Fruit fly (Drosophila melanogaster) whole organism, embryonic: Measurements from ENCODE around the gene CG10576.

ENCODE experiments used
- Blimp-1 ChIP-seq: fragments of 200-800 bp; sonication (Bioruptor generic); optimal IDR thresholded peaks from 3 replicates; lab custom pipeline; 2018; ENCODE audit warnings: missing biosample characterization, missing genetic modification characterization, mild to moderate bottlenecking, moderate library complexity, missing genetic modification reagents
- CG1024 ChIP-seq: fragments of 200-800 bp; sonication (Bioruptor generic); IDR thresholded peaks from 2 replicates; pipeline ENCODE4 v1.3.6; 2022; ENCODE audit warnings: missing biosample characterization, missing genetic modification characterization
- CG10267 ChIP-seq: fragments of 200-800 bp; sonication (Bioruptor generic); optimal IDR thresholded peaks from 2 replicates; lab custom pipeline; 2018; ENCODE audit warnings: missing biosample characterization, mild to moderate bottlenecking, missing genetic modification characterization, moderate library complexity
- CG10959 ChIP-seq: fragments of 200-800 bp; sonication (Bioruptor generic); IDR thresholded peaks from 2 replicates; pipeline ENCODE4 v1.3.6; 2022; ENCODE audit warnings: missing biosample characterization, missing genetic modification characterization
- CG11093 ChIP-seq: fragments of 200-800 bp; sonication (Bioruptor generic); IDR thresholded peaks from 3 replicates; pipeline ENCODE4 v1.3.6; 2022; ENCODE audit warnings: missing biosample characterization, missing genetic modification characterization
- CG11398 ChIP-seq: fragments of 200-800 bp; sonication (Bioruptor generic); optimal IDR thresholded peaks from 2 replicates; lab custom pipeline; 2016; ENCODE audit warnings: missing biosample characterization, missing genetic modification characterization
- CG12299 ChIP-seq: fragments of 200-800 bp; sonication (Bioruptor generic); optimal IDR thresholded peaks from 2 replicates; lab custom pipeline; 2018; ENCODE audit warnings: missing biosample characterization, mild to moderate bottlenecking, missing genetic modification characterization
- CG13894 ChIP-seq: fragments of 200-800 bp; sonication (Bioruptor generic); optimal IDR thresholded peaks from 3 replicates; lab custom pipeline; 2018; ENCODE audit warnings: missing biosample characterization, mild to moderate bottlenecking, missing genetic modification characterization, moderate library complexity
- CG15514 ChIP-seq: fragments of 200-800 bp; sonication (Bioruptor generic); optimal IDR thresholded peaks from 3 replicates; lab custom pipeline; 2017; ENCODE audit warnings: missing biosample characterization, missing genetic modification characterization, mild to moderate bottlenecking, moderate library complexity, missing genetic modification reagents
- CG15601 ChIP-seq: fragments of 200-800 bp; sonication (Bioruptor generic); optimal IDR thresholded peaks from 3 replicates; lab custom pipeline; 2019; ENCODE audit warnings: missing biosample characterization, mild to moderate bottlenecking, missing genetic modification characterization, moderate library complexity
- CG15696 ChIP-seq: fragments of 200-800 bp; sonication (Bioruptor generic); optimal IDR thresholded peaks from 2 replicates; lab custom pipeline; 2019; ENCODE audit warnings: missing biosample characterization, mild to moderate bottlenecking, missing genetic modification characterization, moderate library complexity
- CG16815 ChIP-seq: fragments of 200-800 bp; sonication (Bioruptor generic); optimal IDR thresholded peaks from 3 replicates; lab custom pipeline; 2017; ENCODE audit warnings: missing biosample characterization, mild to moderate bottlenecking, missing genetic modification characterization
- CG1832 ChIP-seq: fragments of 200-800 bp; sonication (Bioruptor generic); optimal IDR thresholded peaks from 2 replicates; lab custom pipeline; 2017; ENCODE audit warnings: missing biosample characterization, mild to moderate bottlenecking, missing genetic modification characterization, inconsistent platforms
- CG18599 ChIP-seq: fragments of 200-800 bp; sonication (Bioruptor generic); optimal IDR thresholded peaks from 3 replicates; lab custom pipeline; 2017; ENCODE audit warnings: missing biosample characterization, missing genetic modification characterization, mild to moderate bottlenecking, moderate library complexity, missing genetic modification reagents
- CG2199 ChIP-seq: fragments of 200-800 bp; sonication (Bioruptor generic); IDR thresholded peaks from 3 replicates; pipeline ENCODE4 v1.3.6; 2022; ENCODE audit warnings: missing biosample characterization, missing genetic modification characterization
- CG6272 ChIP-seq: fragments of 200-800 bp; sonication (Bioruptor generic); IDR thresholded peaks from 2 replicates; pipeline ENCODE4 v1.3.6; 2022; ENCODE audit warnings: missing biosample characterization, missing genetic modification characterization
- CG6791 ChIP-seq: fragments of 200-800 bp; sonication (Bioruptor generic); IDR thresholded peaks from 3 replicates; pipeline ENCODE4 v1.3.6; 2022; ENCODE audit warnings: missing biosample characterization, missing genetic modification characterization; ENCODE audit not compliant: partially characterized antibody
- CG8388 ChIP-seq: fragments of 200-800 bp; sonication (Bioruptor generic); optimal IDR thresholded peaks from 2 replicates; lab custom pipeline; 2019; ENCODE audit warnings: missing biosample characterization, mild to moderate bottlenecking, missing genetic modification characterization, moderate library complexity
- CG8478 ChIP-seq: fragments of >200 bp; optimal IDR thresholded peaks from 2 replicates; lab custom pipeline; 2018
- CG8924 ChIP-seq: fragments of 200-800 bp; optimal IDR thresholded peaks from 3 replicates; lab custom pipeline; 2019; ENCODE audit warnings: missing biosample characterization, mild to moderate bottlenecking, missing genetic modification characterization, moderate library complexity
- D19B ChIP-seq: fragments of 200-800 bp; sonication (Bioruptor generic); optimal IDR thresholded peaks from 2 replicates; lab custom pipeline; 2017; ENCODE audit warnings: missing biosample characterization, mild to moderate bottlenecking, missing genetic modification characterization
- Dad ChIP-seq: fragments of 200-800 bp; sonication (Bioruptor generic); optimal IDR thresholded peaks from 3 replicates; lab custom pipeline; 2016; ENCODE audit warnings: missing biosample characterization, missing genetic modification characterization
- Dbx ChIP-seq: fragments of 200-800 bp; sonication (Bioruptor generic); IDR thresholded peaks from 3 replicates; pipeline ENCODE4 v1.3.6; 2022; ENCODE audit warnings: missing biosample characterization, missing genetic modification characterization
- Dip3 ChIP-seq: fragments of 200-800 bp; sonication (Bioruptor generic); optimal IDR thresholded peaks from 3 replicates; lab custom pipeline; 2016; ENCODE audit warnings: missing biosample characterization, missing genetic modification characterization
- Ets97D ChIP-seq: fragments of 200-800 bp; sonication (Bioruptor generic); optimal IDR thresholded peaks from 3 replicates; lab custom pipeline; 2016; ENCODE audit warnings: missing biosample characterization, missing genetic modification characterization
- HLH54F ChIP-seq: fragments of 200-800 bp; sonication (Bioruptor generic); optimal IDR thresholded peaks from 3 replicates; lab custom pipeline; 2016; ENCODE audit warnings: missing biosample characterization, missing genetic modification characterization
- Hand ChIP-seq: fragments of 200-800 bp; sonication (Bioruptor generic); optimal IDR thresholded peaks from 2 replicates; lab custom pipeline; 2017; ENCODE audit warnings: mild to moderate bottlenecking, missing biosample characterization, missing genetic modification reagents, missing genetic modification characterization
- MTF-1 ChIP-seq: fragments of 200-800 bp; sonication (Bioruptor generic); optimal IDR thresholded peaks from 2 replicates; lab custom pipeline; 2018; ENCODE audit warnings: missing biosample characterization, mild to moderate bottlenecking, missing genetic modification characterization, borderline replicate concordance
- Neu2 ChIP-seq: fragments of 200-800 bp; sonication (Bioruptor generic); optimal IDR thresholded peaks from 3 replicates; lab custom pipeline; 2016; ENCODE audit warnings: missing biosample characterization, missing genetic modification characterization, borderline replicate concordance
- Pdp1 ChIP-seq, 2 experiments: fragments of 200-800 bp; sonication (Bioruptor generic); optimal IDR thresholded peaks; 3 replicates each; lab custom pipeline; 2016; ENCODE audit warnings: missing biosample characterization in 2 of 2, missing genetic modification characterization in 2 of 2, mild to moderate bottlenecking in 1 of 2, moderate library complexity in 1 of 2
- Ssrp ChIP-seq: fragments of 200-800 bp; sonication (Bioruptor generic); optimal IDR thresholded peaks from 2 replicates; lab custom pipeline; 2018; ENCODE audit warnings: missing biosample characterization, mild to moderate bottlenecking, missing genetic modification characterization, moderate library complexity
- Usf ChIP-seq: fragments of 200-800 bp; sonication (Bioruptor generic); optimal IDR thresholded peaks from 2 replicates; lab custom pipeline; 2017; ENCODE audit warnings: missing genotype, missing biosample characterization, missing genetic modification characterization
- bowl ChIP-seq: fragments of 200-800 bp; sonication (Bioruptor generic); IDR thresholded peaks from 2 replicates; pipeline ENCODE4 v1.3.6; 2022; ENCODE audit warnings: missing biosample characterization, missing genetic modification characterization
- corto ChIP-seq: fragments of 200-800 bp; sonication (Bioruptor generic); optimal IDR thresholded peaks from 2 replicates; lab custom pipeline; 2016; ENCODE audit warnings: missing biosample characterization, mild to moderate bottlenecking, missing genetic modification characterization, moderate library complexity
- emc ChIP-seq: fragments of 200-800 bp; sonication (Bioruptor generic); optimal IDR thresholded peaks from 2 replicates; lab custom pipeline; 2016; ENCODE audit warnings: missing biosample characterization, missing genetic modification characterization
- fd96Cb ChIP-seq: fragments of 200-800 bp; sonication (Bioruptor generic); optimal IDR thresholded peaks from 2 replicates; lab custom pipeline; 2018; ENCODE audit warnings: missing biosample characterization, mild to moderate bottlenecking, missing genetic modification characterization, moderate library complexity
- fu2 ChIP-seq: fragments of 200-800 bp; sonication (Bioruptor generic); optimal IDR thresholded peaks from 2 replicates; lab custom pipeline; 2016; ENCODE audit warnings: missing biosample characterization, missing genetic modification characterization
- gfzf ChIP-seq: fragments of 200-800 bp; sonication (Bioruptor generic); optimal IDR thresholded peaks from 2 replicates; lab custom pipeline; 2016; ENCODE audit warnings: missing biosample characterization, mild to moderate bottlenecking, missing genetic modification characterization, moderate library complexity
- mam ChIP-seq: fragments of 200-800 bp; sonication (Bioruptor generic); optimal IDR thresholded peaks from 3 replicates; lab custom pipeline; 2016; ENCODE audit warnings: missing biosample characterization, missing genetic modification characterization
- nau ChIP-seq: fragments of 200-800 bp; sonication (Bioruptor generic); optimal IDR thresholded peaks from 3 replicates; lab custom pipeline; 2017; ENCODE audit warnings: missing biosample characterization, mild to moderate bottlenecking, missing genetic modification characterization, missing genetic modification reagents
- onecut ChIP-seq: fragments of 200-800 bp; sonication (Bioruptor generic); IDR thresholded peaks from 2 replicates; pipeline ENCODE4 v1.3.6; 2022; ENCODE audit warnings: missing biosample characterization, missing genetic modification characterization
- ranshi ChIP-seq: fragments of 200-800 bp; sonication (Bioruptor generic); IDR thresholded peaks from 2 replicates; pipeline ENCODE4 v1.3.6; 2022; ENCODE audit warnings: missing biosample characterization, missing genetic modification characterization
- sima ChIP-seq: fragments of 200-800 bp; sonication (Bioruptor generic); optimal IDR thresholded peaks from 2 replicates; lab custom pipeline; 2016; ENCODE audit warnings: missing biosample characterization, missing genetic modification characterization
- sisA ChIP-seq: fragments of 200-800 bp; sonication (Bioruptor generic); IDR thresholded peaks from 2 replicates; pipeline ENCODE4 v1.3.6; 2022; ENCODE audit warnings: missing biosample characterization, missing genetic modification characterization
- slbo ChIP-seq: fragments of 200-800 bp; sonication (Bioruptor generic); IDR thresholded peaks from 2 replicates; pipeline ENCODE4 v1.3.6; 2022; ENCODE audit warnings: missing biosample characterization, missing genetic modification characterization
- tap ChIP-seq: fragments of 200-800 bp; optimal IDR thresholded peaks from 3 replicates; lab custom pipeline; 2019; ENCODE audit warnings: missing biosample characterization, mild to moderate bottlenecking, missing genetic modification characterization, moderate library complexity
- tx ChIP-seq: fragments of 200-800 bp; sonication (Bioruptor generic); optimal IDR thresholded peaks from 2 replicates; lab custom pipeline; 2016; ENCODE audit warnings: missing biosample characterization, missing genetic modification characterization
- vvl ChIP-seq: fragments of 200-800 bp; sonication (Bioruptor generic); IDR thresholded peaks from 2 replicates; pipeline ENCODE4 v1.3.6; 2022; ENCODE audit warnings: missing biosample characterization, missing genetic modification characterization
- yki ChIP-seq: fragments of >200 bp; optimal IDR thresholded peaks from 3 replicates; lab custom pipeline; 2018

The CG10576 gene

DNA sequence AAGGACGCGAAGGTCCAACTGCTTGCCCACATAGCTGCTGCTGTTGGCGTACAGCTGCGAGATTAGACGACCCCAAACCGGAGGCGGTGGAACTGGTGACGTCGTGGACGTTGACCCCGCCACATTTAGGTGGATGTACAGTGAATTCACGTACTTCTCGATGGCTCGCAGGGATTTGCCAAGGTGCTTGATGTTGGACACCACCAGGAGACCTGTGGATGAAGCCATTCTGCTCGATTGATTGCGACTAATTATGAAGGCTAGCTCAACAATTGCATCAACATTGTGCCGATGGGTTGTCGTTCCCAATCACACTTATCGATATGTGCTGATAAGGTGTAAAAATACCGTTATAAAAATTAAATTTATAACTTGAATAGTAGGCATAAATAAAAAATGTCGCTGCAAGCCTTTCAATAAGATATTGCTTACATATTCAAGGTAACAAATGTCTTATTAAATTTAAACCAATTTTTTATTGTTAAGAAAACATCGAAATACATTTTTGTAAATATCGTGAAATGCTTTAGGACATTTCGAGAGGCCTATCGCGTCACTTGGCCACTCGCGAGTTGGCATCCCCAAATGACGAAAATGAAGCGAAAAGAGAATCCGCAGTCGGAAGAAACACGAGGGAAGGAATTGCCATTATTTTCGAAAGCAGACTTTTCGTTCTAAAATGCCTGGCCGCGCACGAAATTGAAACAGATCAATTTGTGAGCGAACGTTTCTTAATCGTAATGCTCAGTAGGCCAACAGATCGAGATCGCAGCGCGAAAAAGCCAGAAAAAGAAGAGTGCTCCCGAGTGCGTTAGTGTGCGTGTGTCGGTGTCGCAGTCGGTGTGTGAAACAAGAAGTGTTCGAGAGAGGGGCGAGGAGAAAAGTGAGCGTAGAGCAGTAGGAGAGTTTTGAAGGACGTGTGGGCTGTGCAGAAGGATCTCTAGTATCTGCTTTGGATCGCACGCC lies 3.3 kb upstream of the CG10576 start, which contains the start of the genes Ppat-Dpck and scny (continued):
- TF ChIP-seq D19B (no peak), tap (tag; lab: Kevin White, UChicago) (no peak), Pdp1 (GFP tag; optimal IDR thresholded peaks at IDR 0.05; lab: Kevin White, UChicago) (peak in 1 of 2 experiments; percentile 67), mam (peak; percentile 12), tx (GFP tag; lab: Kevin White, UChicago) (no peak), Ets97D (GFP tag; lab: Kevin White, UChicago) (peak; percentile 88), MTF-1 (GFP tag; lab: Kevin White, UChicago) (no peak), vvl (GFP tag; lab: Robert Waterston, UW) (no peak), slbo (GFP tag; lab: Robert Waterston, UW) (no peak), CG13894 (tag; lab: Kevin White, UChicago) (no peak), CG15696 (peak; percentile 0), ranshi (no peak), yki (no peak), CG1024 (GFP tag; lab: Robert Waterston, UW) (no peak), fd96Cb (tag; lab: Kevin White, UChicago) (no peak), CG10267 (peak; percentile 70), CG6272 (GFP tag; lab: Robert Waterston, UW) (0 out of 2 replicates have a peak, but pooled peaks have one; percentile 4), Dip3 (GFP tag; lab: Kevin White, UChicago) (no peak), Hand (GFP tag; lab: Kevin White, UChicago) (no peak), sisA (no peak), Neu2 (GFP tag; lab: Kevin White, UChicago) (no peak), Usf (GFP tag; lab: Kevin White, UChicago) (no peak), nau (GFP tag; lab: Kevin White, UChicago) (no peak), CG10959 (GFP tag; lab: Robert Waterston, UW) (no peak), fu2 (GFP tag; lab: Kevin White, UChicago) (no peak), Blimp-1 (no peak), CG18599 (GFP tag; lab: Kevin White, UChicago) (no peak), corto (GFP tag; lab: Kevin White, UChicago) (no peak), CG15601 (peak; percentile 48), gfzf (peak; percentile 89), CG8924 (tag; lab: Kevin White, UChicago) (peak; percentile 4), bowl (GFP tag; lab: Robert Waterston, UW) (no peak), emc (GFP tag; lab: Kevin White, UChicago) (no peak), HLH54F (no peak), Ssrp (no peak), CG8478 (peak; percentile 43), CG12299 (peak; percentile 48), CG2199 (no peak), CG11093 (no peak), CG6791 (GFP tag; lab: Robert Waterston, UW) (peak; percentile 88), CG15514 (peak; percentile 61), Dbx (GFP tag; lab: Robert Waterston, UW) (0 out of 3 replicates have a peak, but pooled peaks have one; percentile 39), CG16815 (GFP tag; lab: Kevin White, UChicago) (no peak), sima (GFP tag; lab: Kevin White, UChicago) (no peak), CG1832 (GFP tag; lab: Kevin White, UChicago) (no peak), onecut (no peak), Dad (GFP tag; lab: Kevin White, UChicago) (peak; percentile 28), CG8388 (GFP tag; lab: Kevin White, UChicago) (no peak), CG11398 (no peak)
